Worm (Caenorhabditis elegans) whole organism, midembryonic: ENCODE results near the gene C04E6.8.
A peak's percentile ranks its signal among the peaks of the same experiment; 100 is the strongest.

Source experiments
- T22C8.4 ChIP-seq: fragments of 200-800 bp; sonication (Bioruptor generic); IDR thresholded peaks from 2 replicates; pipeline ENCODE4 v1.3.6; 2022; ENCODE audit warnings: missing genetic modification characterization, missing compliant biosample characterization
- cog-1 ChIP-seq: sonication (generic microtip); optimal IDR thresholded peaks from 2 replicates; lab custom pipeline; 2016; ENCODE audit warnings: missing genetic modification characterization, missing compliant biosample characterization
- flt-1 ChIP-seq: fragments of 200-800 bp; sonication (Bioruptor generic); IDR thresholded peaks from 2 replicates; pipeline ENCODE4 v1.3.6; 2022; ENCODE audit warnings: missing genetic modification characterization, missing compliant biosample characterization
- klf-2 ChIP-seq: fragments of 200-800 bp; sonication (Bioruptor generic); conservative IDR thresholded peaks from 2 replicates; pipeline ENCODE4 v1.3.6; 2022; ENCODE audit warnings: missing genetic modification reagents, missing genetic modification characterization, missing compliant biosample characterization
- med-1 ChIP-seq: sonication (generic microtip); optimal IDR thresholded peaks from 2 replicates; lab custom pipeline; 2017; ENCODE audit warnings: missing genetic modification characterization, mild to moderate bottlenecking, missing compliant biosample characterization, antibody characterized with exemption, missing genetic modification reagents; ENCODE audit not compliant: insufficient read depth
- ref-1 ChIP-seq: fragments of 200-800 bp; sonication (Bioruptor generic); conservative IDR thresholded peaks from 2 replicates; pipeline ENCODE4 v1.3.6; 2022; ENCODE audit warnings: missing genetic modification reagents, missing genetic modification characterization, missing compliant biosample characterization
- tab-1 ChIP-seq: fragments of 200-800 bp; sonication (Bioruptor generic); IDR thresholded peaks from 2 replicates; pipeline ENCODE4 v1.3.6; 2022; ENCODE audit warnings: missing genetic modification characterization, missing compliant biosample characterization
- ztf-23 ChIP-seq: fragments of 200-800 bp; sonication (Bioruptor generic); IDR thresholded peaks from 2 replicates; pipeline ENCODE4 v1.3.6; 2022; ENCODE audit warnings: missing genetic modification reagents, missing genetic modification characterization, missing compliant biosample characterization
- ztf-29 ChIP-seq: fragments of 200-800 bp; sonication (Bioruptor generic); IDR thresholded peaks from 2 replicates; pipeline ENCODE4 v1.3.6; 2022; ENCODE audit warnings: missing genetic modification reagents, missing genetic modification characterization, missing compliant biosample characterization

C04E6.8 gene

ce11 chrV:5846729-5847128 lies 36.9 kb downstream of the C04E6.8 start:
- no peak for TF ChIP-seq med-1
- no peak for TF ChIP-seq flt-1 (GFP tag; lab: Robert Waterston, UW)
- TF ChIP-seq ref-1 (GFP tag; lab: Robert Waterston, UW) = no peak
- no peak for TF ChIP-seq cog-1 (tag; lab: Kevin White, UChicago)
- no peak for TF ChIP-seq klf-2 (GFP tag; lab: Robert Waterston, UW)
- no peak for TF ChIP-seq tab-1 (GFP tag; lab: Robert Waterston, UW)
- TF ChIP-seq ztf-29 (GFP tag; lab: Robert Waterston, UW) = no peak
- TF ChIP-seq T22C8.4 (GFP tag; lab: Robert Waterston, UW) = no peak
- no peak for TF ChIP-seq ztf-23 (GFP tag; lab: Robert Waterston, UW)

ce11 chrV:5845669-5846189 lies 37.9 kb downstream of the C04E6.8 start, which contains the start of gene F26F12.3:
F26F12.3 (minus strand) TSS chrV:5845719.
- TF ChIP-seq cog-1 (tag; lab: Kevin White, UChicago) (no peak), flt-1 (GFP tag; lab: Robert Waterston, UW) (no peak), tab-1 (GFP tag; lab: Robert Waterston, UW) (no peak), ztf-23 (GFP tag; lab: Robert Waterston, UW) (no peak), ref-1 (GFP tag; lab: Robert Waterston, UW) (no peak), klf-2 (GFP tag; lab: Robert Waterston, UW) (no peak), T22C8.4 (GFP tag; lab: Robert Waterston, UW) (no peak), med-1 (no peak), ztf-29 (GFP tag; lab: Robert Waterston, UW) (no peak)

- TF ChIP-seq tab-1 (GFP tag; lab: Robert Waterston, UW) (no peak), ztf-23 (GFP tag; lab: Robert Waterston, UW) (no peak), cog-1 (tag; lab: Kevin White, UChicago) (no peak), klf-2 (GFP tag; lab: Robert Waterston, UW) (no peak)
Measured at ce11 chrV:5845162-5845561, 38.5 kb downstream of the C04E6.8 start.

ce11 chrV:5844349-5844760 lies 39.3 kb downstream of the C04E6.8 start:
- no peak for TF ChIP-seq med-1
- no peak for TF ChIP-seq ztf-29 (GFP tag; lab: Robert Waterston, UW)
- TF ChIP-seq ztf-23 (GFP tag; lab: Robert Waterston, UW) = no peak
- TF ChIP-seq klf-2 (GFP tag; lab: Robert Waterston, UW) = no peak
- no peak for TF ChIP-seq T22C8.4 (GFP tag; lab: Robert Waterston, UW)
- TF ChIP-seq flt-1 (GFP tag; lab: Robert Waterston, UW) = no peak
- no peak for TF ChIP-seq tab-1 (GFP tag; lab: Robert Waterston, UW)
- TF ChIP-seq ref-1 (GFP tag; lab: Robert Waterston, UW) = no peak
- TF ChIP-seq cog-1 (tag; lab: Kevin White, UChicago) = no peak

ce11 chrV:5843415-5844337 lies 40.0 kb downstream of the C04E6.8 start:
- no peak for TF ChIP-seq ztf-23 (GFP tag; lab: Robert Waterston, UW)
- TF ChIP-seq ztf-29 (GFP tag; lab: Robert Waterston, UW) = no peak
- TF ChIP-seq tab-1 (GFP tag; lab: Robert Waterston, UW) = 0 out of 2 replicates have a peak, but pooled peaks have one; percentile 39

ce11 chrV:5842507-5843144 lies 41.0 kb downstream of the C04E6.8 start:
- no peak for TF ChIP-seq flt-1 (GFP tag; lab: Robert Waterston, UW)
- TF ChIP-seq klf-2 (GFP tag; lab: Robert Waterston, UW) = no peak
- no peak for TF ChIP-seq ztf-29 (GFP tag; lab: Robert Waterston, UW)
- no peak for TF ChIP-seq med-1
- TF ChIP-seq ref-1 (GFP tag; lab: Robert Waterston, UW) = no peak
- no peak for TF ChIP-seq tab-1 (GFP tag; lab: Robert Waterston, UW)
- no peak for TF ChIP-seq ztf-23 (GFP tag; lab: Robert Waterston, UW)
- no peak for TF ChIP-seq T22C8.4 (GFP tag; lab: Robert Waterston, UW)
- TF ChIP-seq cog-1 (tag; lab: Kevin White, UChicago) = no peak

- no peak for TF ChIP-seq med-1
- no peak for TF ChIP-seq ztf-23 (GFP tag; lab: Robert Waterston, UW)
- TF ChIP-seq tab-1 (GFP tag; lab: Robert Waterston, UW) = no peak
- no peak for TF ChIP-seq T22C8.4 (GFP tag; lab: Robert Waterston, UW)
- TF ChIP-seq ztf-29 (GFP tag; lab: Robert Waterston, UW) = no peak
- no peak for TF ChIP-seq ref-1 (GFP tag; lab: Robert Waterston, UW)
- no peak for TF ChIP-seq flt-1 (GFP tag; lab: Robert Waterston, UW)
Measured at ce11 chrV:5840939-5841338, 42.7 kb downstream of the C04E6.8 start.

ce11 chrV:5838576-5839366 lies 44.9 kb downstream of the C04E6.8 start, which contains the start of gene F26F12.2:
F26F12.2 (minus strand) TSS chrV:5838613.
- no peak for TF ChIP-seq med-1
- TF ChIP-seq T22C8.4 (GFP tag; lab: Robert Waterston, UW) = no peak
- TF ChIP-seq flt-1 (GFP tag; lab: Robert Waterston, UW) = no peak
- TF ChIP-seq klf-2 (GFP tag; lab: Robert Waterston, UW) = no peak
- TF ChIP-seq cog-1 (tag; lab: Kevin White, UChicago) = no peak
- no peak for TF ChIP-seq ztf-29 (GFP tag; lab: Robert Waterston, UW)
- TF ChIP-seq ref-1 (GFP tag; lab: Robert Waterston, UW) = no peak
- TF ChIP-seq ztf-23 (GFP tag; lab: Robert Waterston, UW) = no peak
- no peak for TF ChIP-seq tab-1 (GFP tag; lab: Robert Waterston, UW)
